Fruit fly (Drosophila melanogaster) whole organism, embryonic: ENCODE results near the gene Pxn.
A peak's percentile ranks its signal among the peaks of the same experiment; 100 is the strongest.

Experiments
- ATbp ChIP-seq: fragments of 200-800 bp; sonication (Bioruptor generic); optimal IDR thresholded peaks from 2 replicates; lab custom pipeline; 2017; ENCODE audit warnings: missing biosample characterization, mild to moderate bottlenecking, missing genetic modification characterization, missing genetic modification reagents
- Ada2b ChIP-seq: fragments of 200-800 bp; sonication (Bioruptor generic); IDR thresholded peaks from 2 replicates; pipeline ENCODE4 v1.3.6; 2022; ENCODE audit warnings: missing biosample characterization, missing genetic modification characterization
- Adf1 ChIP-seq: fragments of 200-800 bp; sonication (Bioruptor generic); IDR thresholded peaks from 2 replicates; pipeline ENCODE4 v1.3.6; 2022; ENCODE audit warnings: missing biosample characterization, missing genetic modification characterization
- Asciz ChIP-seq: fragments of 200-800 bp; sonication (Bioruptor generic); optimal IDR thresholded peaks from 2 replicates; lab custom pipeline; 2017; ENCODE audit warnings: missing biosample characterization, mild to moderate bottlenecking, missing genetic modification characterization, missing genetic modification reagents
- CG10321 ChIP-seq: fragments of 200-800 bp; sonication (Bioruptor generic); IDR thresholded peaks from 2 replicates; pipeline ENCODE4 v1.3.6; 2022; ENCODE audit warnings: missing biosample characterization, missing genetic modification characterization
- CG11398 ChIP-seq: fragments of 200-800 bp; sonication (Bioruptor generic); optimal IDR thresholded peaks from 2 replicates; lab custom pipeline; 2016; ENCODE audit warnings: missing biosample characterization, missing genetic modification characterization
- CG13287 ChIP-seq: fragments of 200-800 bp; sonication (Bioruptor generic); IDR thresholded peaks from 2 replicates; pipeline ENCODE4 v1.3.6; 2022; ENCODE audit warnings: missing biosample characterization, missing genetic modification characterization; ENCODE audit not compliant: partially characterized antibody
- CG15011 ChIP-seq: fragments of 200-800 bp; sonication (Bioruptor generic); optimal IDR thresholded peaks from 3 replicates; lab custom pipeline; 2018; ENCODE audit warnings: missing biosample characterization, mild to moderate bottlenecking, missing genetic modification characterization
- CG1529 ChIP-seq: fragments of 200-800 bp; sonication (Bioruptor generic); optimal IDR thresholded peaks from 3 replicates; lab custom pipeline; 2018; ENCODE audit warnings: missing biosample characterization, missing genetic modification characterization
- CG15696 ChIP-seq: fragments of 200-800 bp; sonication (Bioruptor generic); optimal IDR thresholded peaks from 2 replicates; lab custom pipeline; 2019; ENCODE audit warnings: missing biosample characterization, mild to moderate bottlenecking, missing genetic modification characterization, moderate library complexity
- CG17612 ChIP-seq: fragments of 200-800 bp; sonication (Bioruptor generic); IDR thresholded peaks from 2 replicates; pipeline ENCODE4 v1.3.6; 2022; ENCODE audit warnings: missing biosample characterization, missing genetic modification characterization
- CG18011 ChIP-seq: fragments of 200-800 bp; sonication (Bioruptor generic); optimal IDR thresholded peaks from 2 replicates; lab custom pipeline; 2017; ENCODE audit warnings: missing biosample characterization, missing genetic modification characterization, mild to moderate bottlenecking, moderate library complexity, missing genotype
- CG3065 ChIP-seq: fragments of 200-800 bp; sonication (Bioruptor generic); optimal IDR thresholded peaks from 2 replicates; lab custom pipeline; 2016; ENCODE audit warnings: missing biosample characterization, missing genetic modification characterization
- CG4282 ChIP-seq: fragments of 200-800 bp; sonication (Bioruptor generic); optimal IDR thresholded peaks from 2 replicates; lab custom pipeline; 2016; ENCODE audit warnings: missing biosample characterization, missing genetic modification characterization
- CG4404 ChIP-seq: fragments of 200-800 bp; sonication (Bioruptor generic); IDR thresholded peaks from 2 replicates; pipeline ENCODE4 v1.3.6; 2022; ENCODE audit warnings: missing biosample characterization, missing genetic modification characterization
- CG6854 ChIP-seq: fragments of 200-800 bp; sonication (Bioruptor generic); optimal IDR thresholded peaks from 3 replicates; lab custom pipeline; 2017; ENCODE audit warnings: missing biosample characterization, mild to moderate bottlenecking, missing genetic modification characterization
- CkIIα-i1 ChIP-seq: fragments of 200-800 bp; sonication (Bioruptor generic); IDR thresholded peaks from 2 replicates; pipeline ENCODE4 v1.3.6; 2022; ENCODE audit warnings: missing biosample characterization, missing genetic modification characterization
- D19A ChIP-seq: fragments of 200-800 bp; optimal IDR thresholded peaks from 3 replicates; lab custom pipeline; 2019; ENCODE audit warnings: missing biosample characterization, mild to moderate bottlenecking, missing genetic modification characterization, moderate library complexity
- Deaf1 ChIP-seq: fragments of 200-800 bp; optimal IDR thresholded peaks from 3 replicates; lab custom pipeline; 2019; ENCODE audit warnings: missing biosample characterization, mild to moderate bottlenecking, missing genetic modification characterization, moderate library complexity
- Dip2 ChIP-seq: fragments of 200-800 bp; sonication (Bioruptor generic); IDR thresholded peaks from 2 replicates; pipeline ENCODE4 v1.3.6; 2022; ENCODE audit warnings: missing biosample characterization, missing genetic modification characterization
- Ets97D ChIP-seq: fragments of 200-800 bp; sonication (Bioruptor generic); optimal IDR thresholded peaks from 3 replicates; lab custom pipeline; 2016; ENCODE audit warnings: missing biosample characterization, missing genetic modification characterization
- Fer2 ChIP-seq: fragments of 200-800 bp; sonication (Bioruptor generic); optimal IDR thresholded peaks from 2 replicates; lab custom pipeline; 2018; ENCODE audit warnings: missing biosample characterization, mild to moderate bottlenecking, missing genetic modification characterization, moderate library complexity
- HHEX ChIP-seq: fragments of 200-800 bp; sonication (Bioruptor generic); optimal IDR thresholded peaks from 3 replicates; lab custom pipeline; 2017; ENCODE audit warnings: missing biosample characterization, mild to moderate bottlenecking, missing genetic modification characterization, missing genetic modification reagents
- Hr78 ChIP-seq, 2 experiments: fragments of 200-800 bp in 1 of 2; fragments of >200 bp in 1 of 2; sonication (Bioruptor generic) in 1 of 2; optimal IDR thresholded peaks; 2 replicates each; lab custom pipeline; 2017 to 2019; ENCODE audit warnings: missing biosample characterization in 2 of 2, missing genetic modification characterization in 2 of 2, mild to moderate bottlenecking in 1 of 2, moderate library complexity in 1 of 2
- Myb ChIP-seq: fragments of 200-800 bp; sonication (Bioruptor generic); optimal IDR thresholded peaks from 2 replicates; lab custom pipeline; 2016; ENCODE audit warnings: missing biosample characterization, missing genetic modification characterization
- NK7.1 ChIP-seq: fragments of 200-800 bp; sonication (Bioruptor generic); optimal IDR thresholded peaks from 3 replicates; lab custom pipeline; 2016; ENCODE audit warnings: missing biosample characterization, missing genetic modification characterization
- Optix ChIP-seq: fragments of 200-800 bp; sonication (Bioruptor generic); IDR thresholded peaks from 3 replicates; pipeline ENCODE4 v1.3.6; 2022; ENCODE audit warnings: missing biosample characterization, missing genetic modification characterization
- Rfx ChIP-seq: fragments of 200-800 bp; sonication (Bioruptor generic); IDR thresholded peaks from 2 replicates; pipeline ENCODE4 v1.3.6; 2022; ENCODE audit warnings: missing biosample characterization, missing genetic modification characterization
- Sry-β ChIP-seq: fragments of 200-800 bp; sonication (Bioruptor generic); optimal IDR thresholded peaks from 2 replicates; lab custom pipeline; 2018; ENCODE audit warnings: missing biosample characterization, mild to moderate bottlenecking, missing genetic modification characterization, moderate library complexity
- Sry-δ ChIP-seq: fragments of 200-800 bp; sonication (Bioruptor generic); optimal IDR thresholded peaks from 2 replicates; lab custom pipeline; 2016; ENCODE audit warnings: missing biosample characterization, missing genetic modification characterization
- Usf ChIP-seq: fragments of 200-800 bp; sonication (Bioruptor generic); optimal IDR thresholded peaks from 2 replicates; lab custom pipeline; 2017; ENCODE audit warnings: missing genotype, missing biosample characterization, missing genetic modification characterization
- br ChIP-seq: fragments of >200 bp; optimal IDR thresholded peaks from 2 replicates; lab custom pipeline; 2017
- chif ChIP-seq, 2 experiments: fragments of 200-800 bp; sonication (Bioruptor generic); optimal IDR thresholded peaks; 3 replicates each; lab custom pipeline; 2016; ENCODE audit warnings: missing biosample characterization in 2 of 2, missing genetic modification characterization in 2 of 2
- dysf ChIP-seq: fragments of 200-800 bp; sonication (Bioruptor generic); IDR thresholded peaks from 3 replicates; pipeline ENCODE4 v1.3.6; 2022; ENCODE audit warnings: missing biosample characterization, missing genetic modification characterization
- exex ChIP-seq: fragments of 200-800 bp; sonication (Bioruptor generic); optimal IDR thresholded peaks from 4 replicates; lab custom pipeline; 2018; ENCODE audit warnings: missing biosample characterization, mild to moderate bottlenecking, missing genetic modification characterization, moderate library complexity
- gsb-n ChIP-seq: fragments of 200-800 bp; sonication (Bioruptor generic); optimal IDR thresholded peaks from 3 replicates; lab custom pipeline; 2018; ENCODE audit warnings: missing biosample characterization, mild to moderate bottlenecking, missing genetic modification characterization
- ham ChIP-seq: fragments of 200-800 bp; sonication (Bioruptor generic); IDR thresholded peaks from 2 replicates; pipeline ENCODE4 v1.3.6; 2022; ENCODE audit warnings: missing biosample characterization, missing genetic modification characterization
- hb ChIP-seq: fragments of 200-800 bp; sonication (Bioruptor generic); IDR thresholded peaks from 3 replicates; pipeline ENCODE4 v1.3.6; 2022; ENCODE audit warnings: missing biosample characterization, missing genetic modification characterization; ENCODE audit not compliant: partially characterized antibody
- ind ChIP-seq: fragments of 200-800 bp; sonication (Bioruptor generic); optimal IDR thresholded peaks from 3 replicates; lab custom pipeline; 2016; ENCODE audit warnings: missing biosample characterization, missing genetic modification characterization
- lov ChIP-seq, 2 experiments: fragments of 200-800 bp in 1 of 2; fragments of >200 bp in 1 of 2; sonication (Bioruptor generic) in 1 of 2; IDR thresholded peaks in 1 of 2; optimal IDR thresholded peaks in 1 of 2; 2 replicates in 1 of 2; 3 replicates in 1 of 2; pipeline versions ENCODE4 v1.3.6 to Lab custom; 2017 to 2022; ENCODE audit warnings: missing biosample characterization in 1 of 2, missing genetic modification characterization in 1 of 2
- nmo ChIP-seq: fragments of 200-800 bp; sonication (Bioruptor generic); optimal IDR thresholded peaks from 2 replicates; lab custom pipeline; 2018; ENCODE audit warnings: missing biosample characterization, mild to moderate bottlenecking, missing genetic modification characterization, moderate library complexity
- nom ChIP-seq: fragments of 200-800 bp; sonication (Bioruptor generic); optimal IDR thresholded peaks from 2 replicates; lab custom pipeline; 2017; ENCODE audit warnings: missing biosample characterization, missing genetic modification characterization, mild to moderate bottlenecking, moderate library complexity, missing genetic modification reagents
- otp ChIP-seq: fragments of 200-800 bp; sonication (Bioruptor generic); IDR thresholded peaks from 3 replicates; pipeline ENCODE4, ENCODE4 v1.3.6; 2022; ENCODE audit warnings: missing biosample characterization, missing genetic modification characterization
- ro ChIP-seq: fragments of 200-800 bp; sonication (Bioruptor generic); IDR thresholded peaks from 2 replicates; pipeline ENCODE4 v1.3.6; 2022; ENCODE audit warnings: missing biosample characterization, missing genetic modification characterization
- schlank ChIP-seq: fragments of 200-800 bp; sonication (Bioruptor generic); optimal IDR thresholded peaks from 2 replicates; lab custom pipeline; 2018; ENCODE audit warnings: missing biosample characterization, mild to moderate bottlenecking, missing genetic modification characterization
- sisA ChIP-seq: fragments of 200-800 bp; sonication (Bioruptor generic); IDR thresholded peaks from 2 replicates; pipeline ENCODE4 v1.3.6; 2022; ENCODE audit warnings: missing biosample characterization, missing genetic modification characterization
- tna ChIP-seq: fragments of 200-800 bp; sonication (Bioruptor generic); IDR thresholded peaks from 2 replicates; pipeline ENCODE4 v1.3.6; 2022; ENCODE audit warnings: missing biosample characterization, missing genetic modification characterization; ENCODE audit not compliant: partially characterized antibody
- trh ChIP-seq: fragments of 200-800 bp; sonication (Bioruptor generic); optimal IDR thresholded peaks from 2 replicates; lab custom pipeline; 2016; ENCODE audit warnings: missing biosample characterization, missing genetic modification characterization

Gene Pxn

dm6 chr3L:2634929-2635799, 5.3 kb upstream of the Pxn start (continued):
- TF ChIP-seq ham (GFP tag; lab: Robert Waterston, UW) (peak; percentile 44; the same call in 1 of the 2 replicates), Sry-β (GFP tag; lab: Kevin White, UChicago) (peak; percentile 51), CG10321 (GFP tag; lab: Robert Waterston, UW) (peak; percentile 72), lov (optimal IDR thresholded peaks at IDR 0.05; lab: Kevin White, UChicago) (no peak), lov (GFP tag; IDR thresholded peaks at IDR 0.05; lab: Robert Waterston, UW) (peak; percentile 93), CG1529 (GFP tag; lab: Kevin White, UChicago) (peak; percentile 71), Myb (GFP tag; lab: Kevin White, UChicago) (peak; percentile 83), Usf (GFP tag; lab: Kevin White, UChicago) (peak; percentile 34), nmo (GFP tag; lab: Kevin White, UChicago) (peak; percentile 67), CG15011 (GFP tag; lab: Kevin White, UChicago) (peak; percentile 85), CG15696 (tag; lab: Kevin White, UChicago) (peak; percentile 49), Optix (peak; percentile 67; the same call in 2 of the 3 replicates), sisA (GFP tag; lab: Robert Waterston, UW) (no peak), CG6854 (GFP tag; lab: Kevin White, UChicago) (peak; percentile 85), HHEX (GFP tag; lab: Kevin White, UChicago) (peak; percentile 91), Hr78 (GFP tag; optimal IDR thresholded peaks at IDR 0.05; lab: Kevin White, UChicago) (no peak), CG13287 (GFP tag; lab: Robert Waterston, UW) (peak; percentile 81), ind (GFP tag; lab: Kevin White, UChicago) (peak; percentile 51), CG18011 (GFP tag; lab: Kevin White, UChicago) (peak; percentile 63), Ets97D (GFP tag; lab: Kevin White, UChicago) (peak; percentile 98), Fer2 (tag; lab: Kevin White, UChicago) (peak; percentile 81), schlank (tag; lab: Kevin White, UChicago) (peak; percentile 82), Rfx (peak; percentile 88), chif (GFP tag; optimal IDR thresholded peaks at IDR 0.05; lab: Kevin White, UChicago) (peak; percentile 66 to 68), exex (tag; lab: Kevin White, UChicago) (peak; percentile 30), Asciz (GFP tag; lab: Kevin White, UChicago) (peak; percentile 74), NK7.1 (GFP tag; lab: Kevin White, UChicago) (peak; percentile 76), Ada2b (GFP tag; lab: Robert Waterston, UW) (peak; percentile 53), ro (GFP tag; lab: Robert Waterston, UW) (no peak), tna (GFP tag; lab: Robert Waterston, UW) (peak; percentile 63), CkIIα-i1 (GFP tag; lab: Robert Waterston, UW) (no peak), Sry-δ (peak; percentile 86), otp (GFP tag; lab: Robert Waterston, UW) (peak; percentile 91), br (no peak), D19A (peak; percentile 6), CG4282 (GFP tag; lab: Kevin White, UChicago) (no peak), Dip2 (GFP tag; lab: Robert Waterston, UW) (no peak), CG17612 (GFP tag; lab: Robert Waterston, UW) (0 out of 2 replicates have a peak, but pooled peaks have one; percentile 48), nom (peak; percentile 74), Adf1 (GFP tag; lab: Robert Waterston, UW) (peak; percentile 18; the same call in 1 of the 2 replicates), dysf (GFP tag; lab: Robert Waterston, UW) (peak; percentile 79; the same call in 2 of the 3 replicates), trh (GFP tag; lab: Kevin White, UChicago) (peak; percentile 19), CG4404 (GFP tag; lab: Robert Waterston, UW) (no peak), ATbp (GFP tag; lab: Kevin White, UChicago) (peak; percentile 76), CG11398 (GFP tag; lab: Kevin White, UChicago) (peak; percentile 67), CG3065 (GFP tag; lab: Kevin White, UChicago) (peak; percentile 58), gsb-n (tag; lab: Kevin White, UChicago) (peak; percentile 71), Deaf1 (tag; lab: Kevin White, UChicago) (peak; percentile 27), hb (GFP tag; lab: Robert Waterston, UW) (peak; percentile 71; the same call in 2 of the 3 replicates)
